Fruit fly (Drosophila melanogaster) whole organism, embryonic: ENCODE data around the gene mei-218.

Experiments
- Awh ChIP-seq: fragments of 200-800 bp; sonication (Bioruptor generic); IDR thresholded peaks from 2 replicates; pipeline ENCODE4, ENCODE4 v1.3.6; 2022; ENCODE audit warnings: missing biosample characterization, missing genetic modification characterization
- Bdp1 ChIP-seq: fragments of 200-800 bp; sonication (Bioruptor generic); optimal IDR thresholded peaks from 3 replicates; lab custom pipeline; 2016; ENCODE audit warnings: missing biosample characterization, missing genetic modification characterization
- CG1024 ChIP-seq: fragments of 200-800 bp; sonication (Bioruptor generic); IDR thresholded peaks from 2 replicates; pipeline ENCODE4 v1.3.6; 2022; ENCODE audit warnings: missing biosample characterization, missing genetic modification characterization
- CG11093 ChIP-seq: fragments of 200-800 bp; sonication (Bioruptor generic); IDR thresholded peaks from 3 replicates; pipeline ENCODE4 v1.3.6; 2022; ENCODE audit warnings: missing biosample characterization, missing genetic modification characterization
- CG11398 ChIP-seq: fragments of 200-800 bp; sonication (Bioruptor generic); optimal IDR thresholded peaks from 2 replicates; lab custom pipeline; 2016; ENCODE audit warnings: missing biosample characterization, missing genetic modification characterization
- CG11696 ChIP-seq: fragments of 200-800 bp; sonication (Bioruptor generic); IDR thresholded peaks from 2 replicates; pipeline ENCODE4 v1.3.6; 2022; ENCODE audit warnings: missing biosample characterization, missing genetic modification characterization
- CG15514 ChIP-seq: fragments of 200-800 bp; sonication (Bioruptor generic); optimal IDR thresholded peaks from 3 replicates; lab custom pipeline; 2017; ENCODE audit warnings: missing biosample characterization, missing genetic modification characterization, mild to moderate bottlenecking, moderate library complexity, missing genetic modification reagents
- CG15601 ChIP-seq: fragments of 200-800 bp; sonication (Bioruptor generic); optimal IDR thresholded peaks from 3 replicates; lab custom pipeline; 2019; ENCODE audit warnings: missing biosample characterization, mild to moderate bottlenecking, missing genetic modification characterization, moderate library complexity
- CG18599 ChIP-seq: fragments of 200-800 bp; sonication (Bioruptor generic); optimal IDR thresholded peaks from 3 replicates; lab custom pipeline; 2017; ENCODE audit warnings: missing biosample characterization, missing genetic modification characterization, mild to moderate bottlenecking, moderate library complexity, missing genetic modification reagents
- CG31365 ChIP-seq: fragments of 200-800 bp; sonication (Bioruptor generic); optimal IDR thresholded peaks from 2 replicates; lab custom pipeline; 2018; ENCODE audit warnings: missing biosample characterization, mild to moderate bottlenecking, missing genetic modification characterization
- CG32532 ChIP-seq: fragments of 200-800 bp; sonication (Bioruptor generic); IDR thresholded peaks from 2 replicates; pipeline ENCODE4 v1.3.6; 2022; ENCODE audit warnings: missing biosample characterization, missing genetic modification characterization
- CG34376 ChIP-seq: fragments of 200-800 bp; sonication (Bioruptor generic); optimal IDR thresholded peaks from 2 replicates; lab custom pipeline; 2018; ENCODE audit warnings: missing biosample characterization, mild to moderate bottlenecking, missing genetic modification characterization
- CG3838 ChIP-seq: fragments of 200-800 bp; sonication (Bioruptor generic); optimal IDR thresholded peaks from 3 replicates; lab custom pipeline; 2016; ENCODE audit warnings: missing biosample characterization, missing genetic modification characterization
- CG4282 ChIP-seq: fragments of 200-800 bp; sonication (Bioruptor generic); optimal IDR thresholded peaks from 2 replicates; lab custom pipeline; 2016; ENCODE audit warnings: missing biosample characterization, missing genetic modification characterization
- CG43689 ChIP-seq: fragments of 200-800 bp; sonication (Bioruptor generic); IDR thresholded peaks from 2 replicates; pipeline ENCODE4 v1.3.6; 2022; ENCODE audit warnings: missing biosample characterization, missing genetic modification characterization
- CG4424 ChIP-seq: fragments of 200-800 bp; sonication (Bioruptor generic); optimal IDR thresholded peaks from 3 replicates; lab custom pipeline; 2016; ENCODE audit warnings: missing biosample characterization, missing genetic modification characterization
- CG6254 ChIP-seq: fragments of 200-800 bp; sonication (Bioruptor generic); optimal IDR thresholded peaks from 3 replicates; lab custom pipeline; 2017; ENCODE audit warnings: mild to moderate bottlenecking, missing biosample characterization, missing genetic modification reagents, missing genetic modification characterization
- CG6654 ChIP-seq: fragments of 200-800 bp; sonication (Bioruptor generic); optimal IDR thresholded peaks from 2 replicates; lab custom pipeline; 2017; ENCODE audit warnings: missing biosample characterization, mild to moderate bottlenecking, missing genetic modification characterization
- CG6689 ChIP-seq: fragments of 200-800 bp; sonication (Bioruptor generic); IDR thresholded peaks from 2 replicates; pipeline ENCODE4 v1.3.6; 2022; ENCODE audit warnings: missing biosample characterization, missing genetic modification characterization
- CG6765 ChIP-seq: fragments of 200-800 bp; sonication (Bioruptor generic); optimal IDR thresholded peaks from 3 replicates; lab custom pipeline; 2017; ENCODE audit warnings: missing biosample characterization, mild to moderate bottlenecking, missing genetic modification characterization
- CG7271 ChIP-seq: fragments of 200-800 bp; sonication (Bioruptor generic); optimal IDR thresholded peaks from 2 replicates; lab custom pipeline; 2018; ENCODE audit warnings: missing biosample characterization, mild to moderate bottlenecking, missing genetic modification characterization, moderate library complexity
- CG8388 ChIP-seq: fragments of 200-800 bp; sonication (Bioruptor generic); optimal IDR thresholded peaks from 2 replicates; lab custom pipeline; 2019; ENCODE audit warnings: missing biosample characterization, mild to moderate bottlenecking, missing genetic modification characterization, moderate library complexity
- CrebB ChIP-seq: fragments of 200-800 bp; sonication (Bioruptor generic); optimal IDR thresholded peaks from 3 replicates; lab custom pipeline; 2018; ENCODE audit warnings: missing biosample characterization, mild to moderate bottlenecking, missing genetic modification characterization
- Fer3 ChIP-seq: fragments of 200-800 bp; sonication (Bioruptor generic); optimal IDR thresholded peaks from 2 replicates; lab custom pipeline; 2018; ENCODE audit warnings: missing biosample characterization, mild to moderate bottlenecking, missing genetic modification characterization, moderate library complexity
- Hmr ChIP-seq: fragments of 200-800 bp; sonication (Bioruptor generic); optimal IDR thresholded peaks from 3 replicates; lab custom pipeline; 2017; ENCODE audit warnings: mild to moderate bottlenecking, missing biosample characterization, missing genetic modification reagents, missing genetic modification characterization
- Hmx ChIP-seq: fragments of 200-800 bp; sonication (Bioruptor generic); optimal IDR thresholded peaks from 2 replicates; lab custom pipeline; 2016; ENCODE audit warnings: missing biosample characterization, missing genetic modification characterization
- Myb ChIP-seq: fragments of 200-800 bp; sonication (Bioruptor generic); optimal IDR thresholded peaks from 2 replicates; lab custom pipeline; 2016; ENCODE audit warnings: missing biosample characterization, missing genetic modification characterization
- NC2α ChIP-seq: fragments of 200-800 bp; sonication (Bioruptor generic); optimal IDR thresholded peaks from 2 replicates; lab custom pipeline; 2016; ENCODE audit warnings: missing biosample characterization, missing genetic modification characterization
- Optix ChIP-seq: fragments of 200-800 bp; sonication (Bioruptor generic); IDR thresholded peaks from 3 replicates; pipeline ENCODE4 v1.3.6; 2022; ENCODE audit warnings: missing biosample characterization, missing genetic modification characterization
- Rx ChIP-seq: fragments of 200-800 bp; sonication (Bioruptor generic); IDR thresholded peaks from 2 replicates; pipeline ENCODE4 v1.3.6; 2022; ENCODE audit warnings: missing biosample characterization, missing genetic modification characterization
- Scr ChIP-seq: fragments of 200-800 bp; sonication (Bioruptor generic); IDR thresholded peaks from 2 replicates; pipeline ENCODE4 v1.3.6; 2022; ENCODE audit warnings: missing biosample characterization, missing genetic modification characterization; ENCODE audit not compliant: partially characterized antibody
- Six4 ChIP-seq: fragments of 200-800 bp; sonication (Bioruptor generic); optimal IDR thresholded peaks from 2 replicates; lab custom pipeline; 2016; ENCODE audit warnings: missing biosample characterization, missing genetic modification characterization
- Sry-δ ChIP-seq: fragments of 200-800 bp; sonication (Bioruptor generic); optimal IDR thresholded peaks from 2 replicates; lab custom pipeline; 2016; ENCODE audit warnings: missing biosample characterization, missing genetic modification characterization
- bbx ChIP-seq: fragments of 200-800 bp; sonication (Bioruptor generic); IDR thresholded peaks from 2 replicates; pipeline ENCODE4 v1.3.6; 2022; ENCODE audit warnings: missing biosample characterization, missing genetic modification characterization; ENCODE audit not compliant: partially characterized antibody
- bcd ChIP-seq: fragments of 200-800 bp; sonication (Bioruptor generic); optimal IDR thresholded peaks from 2 replicates; lab custom pipeline; 2017; ENCODE audit warnings: missing biosample characterization, mild to moderate bottlenecking, missing genetic modification characterization
- dmrt11E ChIP-seq: fragments of 200-800 bp; sonication (Bioruptor generic); optimal IDR thresholded peaks from 3 replicates; lab custom pipeline; 2018; ENCODE audit warnings: missing biosample characterization, mild to moderate bottlenecking, missing genetic modification characterization, moderate library complexity
- esg ChIP-seq: fragments of 200-800 bp; sonication (Bioruptor generic); conservative IDR thresholded peaks from 2 replicates; pipeline ENCODE4 v1.3.6; 2022; ENCODE audit warnings: missing biosample characterization, missing genetic modification characterization
- eve ChIP-seq, 2 experiments: fragments of >200 bp; optimal IDR thresholded peaks; 2 replicates each; lab custom pipeline; 2017; ENCODE audit warnings: missing biosample characterization in 2 of 2, missing genetic modification characterization in 2 of 2
- fd64A ChIP-seq: fragments of 200-800 bp; sonication (Bioruptor generic); optimal IDR thresholded peaks from 3 replicates; lab custom pipeline; 2018; ENCODE audit warnings: missing biosample characterization, mild to moderate bottlenecking, missing genetic modification characterization
- gce ChIP-seq: fragments of 200-800 bp; sonication (Bioruptor generic); IDR thresholded peaks from 3 replicates; pipeline ENCODE4 v1.3.6; 2022; ENCODE audit warnings: missing biosample characterization, missing genetic modification characterization
- her ChIP-seq: fragments of 200-800 bp; sonication (Bioruptor generic); optimal IDR thresholded peaks from 2 replicates; lab custom pipeline; 2016; ENCODE audit warnings: missing biosample characterization, missing genetic modification characterization
- hth ChIP-seq: fragments of >200 bp; optimal IDR thresholded peaks from 2 replicates; lab custom pipeline; 2017; ENCODE audit warnings: inconsistent platforms
- ken ChIP-seq: fragments of 200-800 bp; sonication (Bioruptor generic); IDR thresholded peaks from 3 replicates; pipeline ENCODE4 v1.3.6; 2022; ENCODE audit warnings: missing biosample characterization, missing genetic modification characterization
- maf-S ChIP-seq: fragments of 200-800 bp; sonication (Bioruptor generic); optimal IDR thresholded peaks from 2 replicates; lab custom pipeline; 2016; ENCODE audit warnings: missing biosample characterization, missing genetic modification characterization
- p53 ChIP-seq: fragments of 200-800 bp; sonication (Bioruptor generic); optimal IDR thresholded peaks from 2 replicates; lab custom pipeline; 2016; ENCODE audit warnings: missing biosample characterization, missing genetic modification characterization
- pan ChIP-seq, 4 experiments: fragments of >200 bp in 3 of 4; fragments of 200-800 bp in 1 of 4; sonication (Bioruptor generic) in 1 of 4; optimal IDR thresholded peaks in 3 of 4; IDR thresholded peaks in 1 of 4; 2 replicates each; pipeline versions ENCODE4 v1.3.6 to Lab custom; 2017 to 2022; ENCODE audit warnings: missing biosample characterization in 2 of 4, missing genetic modification characterization in 2 of 4, mixed read lengths in 1 of 4
- pum ChIP-seq: fragments of 200-800 bp; sonication (Bioruptor generic); optimal IDR thresholded peaks from 2 replicates; lab custom pipeline; 2016; ENCODE audit warnings: missing biosample characterization, missing genetic modification characterization
- repo ChIP-seq: fragments of 200-800 bp; sonication (Bioruptor generic); optimal IDR thresholded peaks from 2 replicates; lab custom pipeline; 2016; ENCODE audit warnings: missing biosample characterization, missing genetic modification characterization
- trem ChIP-seq: fragments of 200-800 bp; optimal IDR thresholded peaks from 3 replicates; lab custom pipeline; 2019; ENCODE audit warnings: missing biosample characterization, mild to moderate bottlenecking, missing genetic modification characterization, moderate library complexity
- wek ChIP-seq: fragments of 200-800 bp; sonication (Bioruptor generic); optimal IDR thresholded peaks from 3 replicates; lab custom pipeline; 2018; ENCODE audit warnings: missing biosample characterization, mild to moderate bottlenecking, missing genetic modification characterization, moderate library complexity
- zen ChIP-seq: fragments of 200-800 bp; sonication (Bioruptor generic); optimal IDR thresholded peaks from 3 replicates; lab custom pipeline; 2018; ENCODE audit warnings: missing biosample characterization, mild to moderate bottlenecking, missing genetic modification characterization, moderate library complexity

mei-218 gene

dm6 chrX:17178484-17178921 is 35.7 kb upstream of the mei-218 start (continued):
- TF ChIP-seq CG6765 (peak; percentile 91), CG6689 (GFP tag; lab: Robert Waterston, UW) (peak; percentile 99), CG1024 (GFP tag; lab: Robert Waterston, UW) (peak; percentile 96), CG7271 (peak; percentile 93), CG6654 (GFP tag; lab: Kevin White, UChicago) (peak; percentile 95), ken (GFP tag; lab: Robert Waterston, UW) (peak; percentile 74; the same call in 2 of the 3 replicates), CG18599 (GFP tag; lab: Kevin White, UChicago) (peak; percentile 98), CG43689 (GFP tag; lab: Robert Waterston, UW) (no peak), trem (tag; lab: Kevin White, UChicago) (peak; percentile 96), CG4424 (GFP tag; lab: Kevin White, UChicago) (peak; percentile 98), Fer3 (tag; lab: Kevin White, UChicago) (peak; percentile 96), CG15601 (tag; lab: Kevin White, UChicago) (peak; percentile 97), p53 (GFP tag; lab: Kevin White, UChicago) (no peak), CG4282 (GFP tag; lab: Kevin White, UChicago) (peak; percentile 29), CG11398 (GFP tag; lab: Kevin White, UChicago) (peak; percentile 33), CG11093 (GFP tag; lab: Robert Waterston, UW) (peak; percentile 98), Optix (GFP tag; lab: Robert Waterston, UW) (0 out of 3 replicates have a peak, but pooled peaks have one; percentile 63), Myb (GFP tag; lab: Kevin White, UChicago) (peak; percentile 22), esg (GFP tag; lab: Robert Waterston, UW) (peak; percentile 83), CG34376 (peak; percentile 85), her (peak; percentile 47), Hmr (no peak), CG11696 (GFP tag; lab: Robert Waterston, UW) (peak; percentile 93), dmrt11E (tag; lab: Kevin White, UChicago) (no peak), Awh (GFP tag; lab: Robert Waterston, UW) (peak; percentile 99), pum (GFP tag; lab: Kevin White, UChicago) (peak; percentile 92), Hmx (peak; percentile 83), pan (optimal IDR thresholded peaks at IDR 0.05; lab: Kevin White, UChicago) (no peak), pan (GFP tag; optimal IDR thresholded peaks at IDR 0.05 in 1 of 2, IDR thresholded peaks at IDR 0.05 in 1 of 2) (peak in 1 of 2 experiments; percentile 99), CrebB (tag; lab: Kevin White, UChicago) (no peak), Scr (GFP tag; lab: Robert Waterston, UW) (no peak), CG8388 (GFP tag; lab: Kevin White, UChicago) (no peak), Bdp1 (no peak), Rx (GFP tag; lab: Robert Waterston, UW) (peak; percentile 96), hth (lab: Kevin White, UChicago) (no peak), gce (GFP tag; lab: Robert Waterston, UW) (peak; percentile 99), bcd (GFP tag; lab: Kevin White, UChicago) (peak; percentile 98), repo (peak; percentile 85), fd64A (peak; percentile 94), CG3838 (GFP tag; lab: Kevin White, UChicago) (no peak), maf-S (GFP tag; lab: Kevin White, UChicago) (no peak), CG15514 (GFP tag; lab: Kevin White, UChicago) (peak; percentile 90), Six4 (GFP tag; lab: Kevin White, UChicago) (peak; percentile 97), bbx (GFP tag; lab: Robert Waterston, UW) (no peak), CG31365 (tag; lab: Kevin White, UChicago) (peak; percentile 83), zen (tag; lab: Kevin White, UChicago) (peak; percentile 98), NC2α (GFP tag; lab: Kevin White, UChicago) (no peak), CG6254 (GFP tag; lab: Kevin White, UChicago) (peak; percentile 95), CG32532 (GFP tag; lab: Robert Waterston, UW) (peak; percentile 98), Sry-δ (GFP tag; lab: Kevin White, UChicago) (peak; percentile 51), wek (GFP tag; lab: Kevin White, UChicago) (no peak), eve (GFP tag; optimal IDR thresholded peaks at IDR 0.05; lab: Kevin White, UChicago) (peak; percentile 57 to 98)
